Fruit fly (Drosophila melanogaster) Kc167 (cell line): ENCODE data around the gene vex.

Experiments
- Sin3A ChIP-seq: fragments of >200 bp; optimal IDR thresholded peaks from 2 replicates; lab custom pipeline; 2018; ENCODE audit warnings: missing external identifiers
- psq ChIP-seq: fragments of >200 bp; optimal IDR thresholded peaks from 2 replicates; lab custom pipeline; 2017; ENCODE audit warnings: missing external identifiers
- ttk ChIP-seq: sonication (Bioruptor generic); optimal IDR thresholded peaks from 2 replicates; lab custom pipeline; 2017; ENCODE audit warnings: missing external identifiers

DNA sequence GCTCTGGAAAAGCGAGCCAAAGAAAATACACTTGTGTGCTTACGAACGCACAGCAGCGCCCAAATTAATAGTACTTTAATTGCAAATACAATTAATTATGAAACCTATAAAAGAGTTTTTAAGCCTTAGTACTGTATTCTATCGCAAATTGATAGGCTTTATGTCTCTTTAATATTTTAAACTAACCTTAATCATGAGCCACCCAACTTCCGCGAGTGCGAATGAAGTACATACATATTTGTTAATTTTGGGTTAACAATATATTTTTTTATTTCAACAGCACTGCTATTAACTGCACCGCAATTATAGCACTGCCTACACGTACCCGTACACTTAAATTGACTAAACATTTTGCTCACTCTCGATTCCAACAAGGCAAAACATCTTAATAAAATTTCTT is 41.5 kb upstream of the vex start:
- no peak for TF ChIP-seq ttk (lab: Kevin White, UChicago)
- TF ChIP-seq psq (lab: Kevin White, UChicago), result no peak
- TF ChIP-seq Sin3A (lab: Kevin White, UChicago), result no peak
